Fruit fly (Drosophila melanogaster): Measurements from ENCODE around the gene CG10681.

CG10681 gene

DNA sequence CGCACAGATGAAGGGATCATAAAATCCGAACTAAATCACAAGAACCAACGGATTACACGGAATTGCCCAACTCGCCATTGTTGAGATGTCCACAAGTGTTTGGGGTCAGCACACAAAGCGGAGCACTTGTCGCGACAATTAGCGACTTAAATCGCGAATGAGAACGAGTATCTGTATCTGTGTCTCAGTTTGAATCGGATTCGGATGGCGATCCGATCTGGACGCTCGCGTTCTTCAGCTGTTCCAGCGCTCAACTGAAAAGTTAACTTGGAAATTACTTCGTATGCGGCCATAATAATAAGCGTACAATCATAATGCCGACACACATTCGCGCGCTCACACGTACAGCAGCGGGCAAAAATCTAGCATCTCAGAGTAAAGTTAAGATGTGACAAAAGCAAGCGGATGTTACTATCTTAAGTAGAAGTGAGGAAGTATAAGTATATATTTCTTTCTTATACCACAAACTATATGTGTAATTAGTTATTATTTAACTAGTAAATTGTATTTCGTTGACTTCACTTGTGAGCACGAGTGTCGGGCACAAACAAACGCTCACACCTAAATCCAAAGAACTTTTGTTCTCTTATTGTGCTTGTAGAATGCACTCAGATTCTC, 10.8 kb upstream of the CG10681 start, which contains the start of gene CG10660 (continued):
- TF ChIP-seq Dek (tag; optimal IDR thresholded peaks at IDR 0.05): peak; percentile 86
- peak; percentile 61 for TF ChIP-seq Bteb2 (GFP tag; optimal IDR thresholded peaks at IDR 0.05)
- peak; percentile 88 for TF ChIP-seq CG10209 (GFP tag; optimal IDR thresholded peaks at IDR 0.05)
- TF ChIP-seq CG1603 (tag; optimal IDR thresholded peaks at IDR 0.05): peak; percentile 96
- TF ChIP-seq CG14860 (GFP tag; IDR thresholded peaks at IDR 0.05; ENCODE audit: partially characterized antibody): no peak
- peak; percentile 67 for TF ChIP-seq chn (GFP tag; optimal IDR thresholded peaks at IDR 0.05)
- TF ChIP-seq unc-4 (GFP tag; IDR thresholded peaks at IDR 0.05; ENCODE audit: partially characterized antibody): no peak
- TF ChIP-seq CG15269 (tag; optimal IDR thresholded peaks at IDR 0.05): peak; percentile 91
- TF ChIP-seq odd (GFP tag; optimal IDR thresholded peaks at IDR 0.05): peak; percentile 89
- TF ChIP-seq gsb (GFP tag; IDR thresholded peaks at IDR 0.05): peak; percentile 65
- TF ChIP-seq CG4730 (GFP tag; IDR thresholded peaks at IDR 0.05): peak; percentile 67; the same call in 1 of the 2 replicates
- peak; percentile 85 for TF ChIP-seq sim (GFP tag; IDR thresholded peaks at IDR 0.05)
- TF ChIP-seq CG5245 (GFP tag; optimal IDR thresholded peaks at IDR 0.05): peak; percentile 90
- TF ChIP-seq CG9817 (tag; optimal IDR thresholded peaks at IDR 0.05): peak; percentile 74
- TF ChIP-seq CG10565 (GFP tag; optimal IDR thresholded peaks at IDR 0.05): peak; percentile 50
- TF ChIP-seq CG17802 (tag; optimal IDR thresholded peaks at IDR 0.05): peak; percentile 65
- TF ChIP-seq sqz (GFP tag; optimal IDR thresholded peaks at IDR 0.05): peak; percentile 64
- peak; percentile 67 for TF ChIP-seq kay (GFP tag; optimal IDR thresholded peaks at IDR 0.05)
- TF ChIP-seq CG17385 (GFP tag; optimal IDR thresholded peaks at IDR 0.05): peak; percentile 88
- peak; percentile 94 for TF ChIP-seq sens (GFP tag)
- no peak for TF ChIP-seq CG42726 (GFP tag; IDR thresholded peaks at IDR 0.05; ENCODE audit: partially characterized antibody)
- TF ChIP-seq gt (GFP tag; IDR thresholded peaks at IDR 0.05): no peak
- peak; percentile 68 for TF ChIP-seq CG5180 (GFP tag; optimal IDR thresholded peaks at IDR 0.05)
- peak; percentile 92 for TF ChIP-seq HLH3B (GFP tag; IDR thresholded peaks at IDR 0.05)
- peak; percentile 57 for TF ChIP-seq CG31224 (GFP tag; IDR thresholded peaks at IDR 0.05)
- peak; percentile 64 for TF ChIP-seq BtbVII (GFP tag; optimal IDR thresholded peaks at IDR 0.05)
- peak; percentile 76 for TF ChIP-seq CG6854 (GFP tag; optimal IDR thresholded peaks at IDR 0.05)
- peak; percentile 80 for TF ChIP-seq tgo (GFP tag; IDR thresholded peaks at IDR 0.05)
- no peak for TF ChIP-seq Tbp (GFP tag; optimal IDR thresholded peaks at IDR 0.05)
- TF ChIP-seq btn (GFP tag; optimal IDR thresholded peaks at IDR 0.05): peak; percentile 64
- peak; percentile 70 for TF ChIP-seq nerfin-1 (tag; optimal IDR thresholded peaks at IDR 0.05)
- peak; percentile 93 for TF ChIP-seq CG8924 (tag; optimal IDR thresholded peaks at IDR 0.05)
- peak; percentile 34 for TF ChIP-seq ac (GFP tag; optimal IDR thresholded peaks at IDR 0.05)
- no peak for TF ChIP-seq stwl (tag; optimal IDR thresholded peaks at IDR 0.05)
- no peak for TF ChIP-seq CG15479 (GFP tag; optimal IDR thresholded peaks at IDR 0.05)
- peak; percentile 91 for TF ChIP-seq fd96Cb (tag; optimal IDR thresholded peaks at IDR 0.05)
- peak; percentile 56 for TF ChIP-seq dm (GFP tag; optimal IDR thresholded peaks at IDR 0.05)
- peak; percentile 95 for TF ChIP-seq Med (GFP tag)
- TF ChIP-seq YL-1 (GFP tag; optimal IDR thresholded peaks at IDR 0.05): no peak
- no peak for TF ChIP-seq Dref (GFP tag; IDR thresholded peaks at IDR 0.05)
- TF ChIP-seq pita (GFP tag; optimal IDR thresholded peaks at IDR 0.05): no peak
- peak; percentile 64 for TF ChIP-seq CG31365 (tag; optimal IDR thresholded peaks at IDR 0.05)
- peak; percentile 76 for TF ChIP-seq CG13775 (GFP tag; optimal IDR thresholded peaks at IDR 0.05)
- TF ChIP-seq al (GFP tag; IDR thresholded peaks at IDR 0.05): peak; percentile 37; the same call in 1 of the 2 replicates
- TF ChIP-seq kah (GFP tag; optimal IDR thresholded peaks at IDR 0.05): peak; percentile 66
- TF ChIP-seq Fer2 (tag; optimal IDR thresholded peaks at IDR 0.05): no peak
- TF ChIP-seq CkIIα-i1 (GFP tag; IDR thresholded peaks at IDR 0.05): peak; percentile 19; the same call in 1 of the 2 replicates
- peak; percentile 22 for TF ChIP-seq CG15073 (GFP tag; optimal IDR thresholded peaks at IDR 0.05)
- peak; percentile 74 for TF ChIP-seq CG16863 (GFP tag; optimal IDR thresholded peaks at IDR 0.05)
- TF ChIP-seq CrebB (tag; optimal IDR thresholded peaks at IDR 0.05): peak; percentile 84
